Worm (Caenorhabditis elegans): ENCODE data around the gene ZK105.13.

ZK105.13 gene

DNA sequence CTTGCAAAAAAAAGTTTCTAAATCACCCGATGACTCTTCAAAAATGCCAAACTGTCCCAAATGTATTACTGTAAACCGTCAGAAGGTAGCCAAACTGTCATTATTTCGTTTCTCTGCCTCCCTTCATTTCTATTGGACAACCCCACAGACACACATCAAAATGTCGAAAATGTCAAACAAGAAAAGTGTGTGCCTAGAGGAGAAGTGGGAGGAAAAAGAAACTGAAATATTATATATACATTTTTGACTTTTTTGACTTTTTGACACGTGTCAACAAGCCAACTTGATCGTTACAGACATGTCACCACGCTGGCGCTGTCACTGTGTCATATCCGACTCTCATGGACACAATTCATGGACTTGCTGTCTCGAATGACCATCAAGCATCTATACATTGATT, 36.7 kb upstream of the ZK105.13 start:
- TF ChIP-seq hlh-8 (tag; optimal IDR thresholded peaks at IDR 0.05) (no peak), fkh-6 (tag; optimal IDR thresholded peaks at IDR 0.05) (no peak), npax-4 (tag; optimal IDR thresholded peaks at IDR 0.05) (no peak), elt-2 (tag; optimal IDR thresholded peaks at IDR 0.05) (no peak), ets-4 (tag; optimal IDR thresholded peaks at IDR 0.05) (no peak), pax-1 (tag; optimal IDR thresholded peaks at IDR 0.05) (no peak), lin-11 (tag; optimal IDR thresholded peaks at IDR 0.05) (no peak), zip-5 (tag; optimal IDR thresholded peaks at IDR 0.05) (no peak), eyg-1 (tag; optimal IDR thresholded peaks at IDR 0.05) (no peak), madf-2 (tag; optimal IDR thresholded peaks at IDR 0.05) (no peak), nfya-1 (tag; optimal IDR thresholded peaks at IDR 0.05) (no peak), pros-1 (tag; optimal IDR thresholded peaks at IDR 0.05) (no peak), unc-55 (GFP tag; optimal IDR thresholded peaks at IDR 0.05) (no peak), ceh-30 (tag; optimal IDR thresholded peaks at IDR 0.05) (no peak), elt-4 (tag; optimal IDR thresholded peaks at IDR 0.05) (no peak), sdc-2 (tag; optimal IDR thresholded peaks at IDR 0.05) (no peak), C38D4.7 (GFP tag; optimal IDR thresholded peaks at IDR 0.05) (no peak), hlh-15 (tag; optimal IDR thresholded peaks at IDR 0.05) (no peak), F13H6.1 (tag; optimal IDR thresholded peaks at IDR 0.05) (no peak), ceh-14 (tag; optimal IDR thresholded peaks at IDR 0.05) (no peak)

DNA sequence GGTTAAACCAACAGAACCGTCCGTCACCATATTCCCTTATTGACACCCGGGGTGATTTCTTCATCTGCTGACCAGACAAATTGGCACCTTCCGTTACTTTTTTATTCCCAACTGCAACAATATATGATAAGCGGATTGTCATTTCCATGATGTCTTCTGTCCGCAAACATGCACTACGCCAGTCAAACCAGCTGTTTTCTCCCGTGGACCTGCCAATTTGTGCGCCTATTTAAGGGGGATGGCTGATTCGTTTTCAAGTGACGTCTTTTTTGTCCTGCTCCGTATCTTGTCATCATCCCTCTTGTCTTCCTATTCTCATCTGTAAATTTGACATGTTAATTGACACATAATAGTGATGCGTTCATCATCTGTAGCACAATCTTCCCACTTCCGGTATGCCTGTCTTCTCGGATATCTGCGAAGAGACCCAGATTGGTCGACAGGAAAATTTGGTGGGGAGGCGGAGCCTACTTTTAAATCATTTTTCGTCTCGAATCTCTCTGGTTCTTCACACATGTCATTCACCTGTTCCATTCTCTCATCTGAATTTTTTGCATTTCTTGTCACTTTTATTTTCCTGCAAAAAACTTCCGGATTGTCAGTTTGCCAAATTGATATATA, 35.1 kb upstream of the ZK105.13 start:
- TF ChIP-seq hlh-13 (GFP tag; optimal IDR thresholded peaks at IDR 0.05), result no peak
- TF ChIP-seq hlh-30 (tag; optimal IDR thresholded peaks at IDR 0.05; ENCODE audit: insufficient read depth), result no peak
- no peak for TF ChIP-seq ceh-48 (tag; optimal IDR thresholded peaks at IDR 0.05)
- no peak for TF ChIP-seq elt-4 (tag; optimal IDR thresholded peaks at IDR 0.05)
- no peak for TF ChIP-seq tbx-2 (tag; optimal IDR thresholded peaks at IDR 0.05)
- no peak for TF ChIP-seq pha-4 (tag; optimal IDR thresholded peaks at IDR 0.05)
- no peak for TF ChIP-seq ceh-31 (tag; optimal IDR thresholded peaks at IDR 0.05)
- TF ChIP-seq F13H6.1 (tag; optimal IDR thresholded peaks at IDR 0.05), result no peak
- no peak for TF ChIP-seq ahr-1 (tag; optimal IDR thresholded peaks at IDR 0.05)
- TF ChIP-seq mec-3 (tag; optimal IDR thresholded peaks at IDR 0.05; ENCODE audit: borderline replicate concordance), result no peak
- no peak for TF ChIP-seq pat-9 (tag; optimal IDR thresholded peaks at IDR 0.05)
- no peak for TF ChIP-seq ceh-9 (tag; optimal IDR thresholded peaks at IDR 0.05)
- no peak for TF ChIP-seq pqm-1 (tag; optimal IDR thresholded peaks at IDR 0.05)
- TF ChIP-seq ceh-30 (tag; optimal IDR thresholded peaks at IDR 0.05), result no peak
- TF ChIP-seq ceh-19 (GFP tag; optimal IDR thresholded peaks at IDR 0.05), result no peak

DNA sequence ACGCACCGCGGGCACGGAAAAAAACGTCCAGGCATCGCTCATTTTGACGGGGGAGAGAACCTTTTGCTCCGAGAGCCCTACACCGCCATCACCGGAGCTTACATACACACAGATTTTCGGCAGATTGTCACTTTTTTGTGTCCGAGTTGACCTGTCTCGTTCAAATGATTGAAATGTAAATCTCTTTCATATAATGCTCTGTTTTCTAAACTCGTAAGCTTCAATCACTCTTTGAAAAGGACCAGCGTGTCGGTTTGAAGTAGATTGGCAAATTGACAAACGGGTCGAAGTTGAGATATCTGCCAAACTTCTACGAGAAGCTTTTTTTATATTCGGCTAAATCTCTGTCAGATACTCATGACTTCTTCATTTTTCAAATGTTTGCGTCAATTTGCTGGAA, 34.2 kb upstream of the ZK105.13 start:
- TF ChIP-seq hlh-6 (tag; optimal IDR thresholded peaks at IDR 0.05) (no peak), ceh-6 (GFP tag; optimal IDR thresholded peaks at IDR 0.05) (no peak), tbx-2 (tag; optimal IDR thresholded peaks at IDR 0.05) (no peak), ceh-2 (tag; optimal IDR thresholded peaks at IDR 0.05) (no peak), C08G9.2 (tag; optimal IDR thresholded peaks at IDR 0.05) (no peak), gmeb-2 (tag; optimal IDR thresholded peaks at IDR 0.05) (no peak), ceh-30 (tag; optimal IDR thresholded peaks at IDR 0.05) (no peak), rnt-1 (tag; optimal IDR thresholded peaks at IDR 0.05) (no peak), ceh-18 (tag; optimal IDR thresholded peaks at IDR 0.05) (no peak), che-1 (tag; optimal IDR thresholded peaks at IDR 0.05) (no peak), nhr-11 (tag; optimal IDR thresholded peaks at IDR 0.05) (no peak), pat-9 (tag; optimal IDR thresholded peaks at IDR 0.05) (no peak), unc-86 (tag; optimal IDR thresholded peaks at IDR 0.05) (no peak)
